Fruit fly (Drosophila melanogaster): ENCODE measurements around the gene Tsp86D.

DNA sequence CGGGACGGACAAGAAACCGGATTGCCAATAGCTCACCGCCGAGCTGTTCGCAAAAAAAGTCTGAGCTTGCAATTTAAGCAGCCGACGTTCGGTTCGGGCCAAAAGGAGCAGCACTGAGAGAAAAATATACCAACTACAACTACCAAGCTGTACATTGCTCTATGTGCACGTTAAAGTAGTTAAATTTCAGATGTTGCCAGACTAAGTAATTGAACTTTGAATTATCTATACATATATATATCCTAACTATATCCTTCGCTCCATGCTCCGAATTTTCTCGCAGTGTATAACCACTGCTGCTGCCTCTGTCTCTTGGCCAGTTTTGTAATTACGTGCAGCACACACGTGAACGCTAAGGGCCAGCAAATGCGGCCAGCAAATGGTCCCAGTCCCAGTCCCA, 33.6 kb upstream of the Tsp86D start:
- TF ChIP-seq Dfd (GFP tag; optimal IDR thresholded peaks at IDR 0.05) (no peak), dmrt93B (GFP tag; optimal IDR thresholded peaks at IDR 0.05) (peak; percentile 89), psq (GFP tag; optimal IDR thresholded peaks at IDR 0.05) (peak; percentile 92), HLH106 (tag; optimal IDR thresholded peaks at IDR 0.05) (peak; percentile 96), pan (optimal IDR thresholded peaks at IDR 0.05) (no peak), CG9705 (GFP tag; optimal IDR thresholded peaks at IDR 0.05) (peak; percentile 90), Abd-B (GFP tag; optimal IDR thresholded peaks at IDR 0.05) (no peak), Myc (optimal IDR thresholded peaks at IDR 0.05) (no peak), br (GFP tag; optimal IDR thresholded peaks at IDR 0.05) (peak; percentile 94)
